Worm (Caenorhabditis elegans): ENCODE measurements around the gene Y39A3A.3.
A peak's percentile ranks its signal among the peaks of the same experiment; 100 is the strongest.
"Not testable (repeated sequence)": the region's sequence is repeated elsewhere in the genome, so short reads cannot be mapped to it uniquely, and the experiment has no call there.

Y39A3A.3 gene

ce11 chrIII:2091367-2091766 is 23.2 kb upstream of the Y39A3A.3 start:
- TF ChIP-seq W03F9.2 (tag; optimal IDR thresholded peaks at IDR 0.05) (no peak), dao-5 (tag; optimal IDR thresholded peaks at IDR 0.05) (no peak), him-1 (tag; optimal IDR thresholded peaks at IDR 0.05) (no peak)

- peak; percentile 21 for TF ChIP-seq W03F9.2 (tag; optimal IDR thresholded peaks at IDR 0.05)
- no peak for TF ChIP-seq dao-5 (tag; optimal IDR thresholded peaks at IDR 0.05)
- TF ChIP-seq him-1 (tag; optimal IDR thresholded peaks at IDR 0.05) = no peak
Measured at ce11 chrIII:2090695-2091094, 22.5 kb upstream of the Y39A3A.3 start.

ce11 chrIII:2089453-2089852 is 21.3 kb upstream of the Y39A3A.3 start:
- no peak for TF ChIP-seq him-1 (tag; optimal IDR thresholded peaks at IDR 0.05)
- TF ChIP-seq W03F9.2 (tag; optimal IDR thresholded peaks at IDR 0.05) = no peak
- no peak for TF ChIP-seq dao-5 (tag; optimal IDR thresholded peaks at IDR 0.05)

- TF ChIP-seq dao-5 (tag; optimal IDR thresholded peaks at IDR 0.05) (no peak), him-1 (tag; optimal IDR thresholded peaks at IDR 0.05) (no peak), W03F9.2 (tag; optimal IDR thresholded peaks at IDR 0.05) (no peak)
Measured at ce11 chrIII:2084829-2085228, 16.7 kb upstream of the Y39A3A.3 start.

ce11 chrIII:2082519-2082918 is 14.4 kb upstream of the Y39A3A.3 start, which contains the start of gene cpt-3:
cpt-3 (plus strand) TSS chrIII:2082819.
- TF ChIP-seq dao-5, W03F9.2, him-1 (tag; optimal IDR thresholded peaks at IDR 0.05): not testable (repeated sequence)

- no peak for TF ChIP-seq dao-5 (tag; optimal IDR thresholded peaks at IDR 0.05)
- TF ChIP-seq W03F9.2 (tag; optimal IDR thresholded peaks at IDR 0.05) = no peak
- no peak for TF ChIP-seq him-1 (tag; optimal IDR thresholded peaks at IDR 0.05)
Measured at ce11 chrIII:2076546-2077134, 8.5 kb upstream of the Y39A3A.3 start, which contains the start of gene Y39A3A.4. Y39A3A.4 (minus strand) TSS chrIII:2076596.

ce11 chrIII:2060857-2061256 is 7.3 kb downstream of the Y39A3A.3 start, which contains the start of gene ins-16:
ins-16 (minus strand) TSS chrIII:2060957.
- TF ChIP-seq dao-5 (tag; optimal IDR thresholded peaks at IDR 0.05) (no peak), W03F9.2 (tag; optimal IDR thresholded peaks at IDR 0.05) (no peak), him-1 (tag; optimal IDR thresholded peaks at IDR 0.05) (no peak)

ce11 chrIII:2060068-2060467 is 8.1 kb downstream of the Y39A3A.3 start:
- TF ChIP-seq him-1 (tag; optimal IDR thresholded peaks at IDR 0.05) = no peak
- TF ChIP-seq W03F9.2 (tag; optimal IDR thresholded peaks at IDR 0.05) = no peak
- TF ChIP-seq dao-5 (tag; optimal IDR thresholded peaks at IDR 0.05) = no peak

- TF ChIP-seq W03F9.2 (tag; optimal IDR thresholded peaks at IDR 0.05) (no peak), dao-5 (tag; optimal IDR thresholded peaks at IDR 0.05) (no peak), him-1 (tag; optimal IDR thresholded peaks at IDR 0.05) (no peak)
Measured at ce11 chrIII:2057570-2057969, 10.6 kb downstream of the Y39A3A.3 start, which contains the start of gene Y39A3A.2. Y39A3A.2 (minus strand) TSS chrIII:2057670.

ce11 chrIII:2054084-2054483 is 14.1 kb downstream of the Y39A3A.3 start, which contains the start of gene M01E10.3:
M01E10.3 (minus strand) TSS chrIII:2054184.
- no peak for TF ChIP-seq W03F9.2 (tag; optimal IDR thresholded peaks at IDR 0.05)
- TF ChIP-seq him-1 (tag; optimal IDR thresholded peaks at IDR 0.05) = no peak
- TF ChIP-seq dao-5 (tag; optimal IDR thresholded peaks at IDR 0.05) = no peak

- TF ChIP-seq dao-5 (tag; optimal IDR thresholded peaks at IDR 0.05) (no peak), W03F9.2 (tag; optimal IDR thresholded peaks at IDR 0.05) (no peak), him-1 (tag; optimal IDR thresholded peaks at IDR 0.05) (no peak)
Measured at ce11 chrIII:2053433-2053832, 14.7 kb downstream of the Y39A3A.3 start.

- no peak for TF ChIP-seq dao-5 (tag; optimal IDR thresholded peaks at IDR 0.05)
- no peak for TF ChIP-seq W03F9.2 (tag; optimal IDR thresholded peaks at IDR 0.05)
- TF ChIP-seq him-1 (tag; optimal IDR thresholded peaks at IDR 0.05) = no peak
Measured at ce11 chrIII:2050494-2050893, 17.7 kb downstream of the Y39A3A.3 start.

ce11 chrIII:2049825-2050224 is 18.3 kb downstream of the Y39A3A.3 start:
- TF ChIP-seq dao-5 (tag; optimal IDR thresholded peaks at IDR 0.05) (no peak), him-1 (tag; optimal IDR thresholded peaks at IDR 0.05) (no peak), W03F9.2 (tag; optimal IDR thresholded peaks at IDR 0.05) (no peak)

ce11 chrIII:2047907-2048306 is 20.2 kb downstream of the Y39A3A.3 start, which contains the start of gene dpy-1:
dpy-1 (minus strand) TSS chrIII:2048007.
- TF ChIP-seq dao-5 (tag; optimal IDR thresholded peaks at IDR 0.05) = no peak
- no peak for TF ChIP-seq him-1 (tag; optimal IDR thresholded peaks at IDR 0.05)
- no peak for TF ChIP-seq W03F9.2 (tag; optimal IDR thresholded peaks at IDR 0.05)
